Worm (Caenorhabditis elegans): ENCODE results near the gene bath-44.

ce11 chrII:7381142-7381611, 13.6 kb upstream of the bath-44 start, which contains the start of gene C07D10.5:
- no peak for TF ChIP-seq him-1 (tag; optimal IDR thresholded peaks at IDR 0.05)
- TF ChIP-seq W03F9.2 (tag; optimal IDR thresholded peaks at IDR 0.05) = no peak
